Fruit fly (Drosophila melanogaster): ENCODE results near the gene mfr.
A peak's percentile ranks its signal among the peaks of the same experiment; 100 is the strongest.

DNA sequence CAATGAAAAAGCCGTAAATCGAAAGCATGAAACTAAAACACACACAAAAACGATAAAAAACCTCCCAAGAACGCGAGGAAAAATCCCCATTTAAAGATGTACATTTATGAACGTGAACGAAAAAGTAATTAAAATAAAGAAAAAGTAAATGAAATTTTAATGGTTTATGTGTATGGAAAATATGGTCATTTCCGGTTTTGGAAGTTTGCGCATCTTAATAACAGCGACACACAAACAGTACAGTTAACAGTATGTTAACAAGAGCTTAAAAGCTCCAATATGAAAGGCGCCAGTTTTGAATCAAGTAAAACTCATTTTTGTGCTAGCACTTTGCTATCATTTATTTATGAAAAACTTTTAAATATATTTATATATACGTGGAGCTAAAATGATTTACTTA, 19.4 kb upstream of the mfr start:
- TF ChIP-seq Crg-1 (GFP tag; optimal IDR thresholded peaks at IDR 0.05) (no peak), CG12768 (GFP tag; optimal IDR thresholded peaks at IDR 0.05) (no peak), Mnt (GFP tag; optimal IDR thresholded peaks at IDR 0.05) (no peak), pad (GFP tag; optimal IDR thresholded peaks at IDR 0.05) (no peak), toe (GFP tag; optimal IDR thresholded peaks at IDR 0.05) (no peak), kay (GFP tag; ENCODE audit: borderline replicate concordance) (peak; percentile 86), CG7101 (tag; optimal IDR thresholded peaks at IDR 0.05) (no peak), cic (GFP tag; optimal IDR thresholded peaks at IDR 0.05) (no peak), Hr96 (GFP tag; optimal IDR thresholded peaks at IDR 0.05) (no peak)
